Worm (Caenorhabditis elegans): ENCODE measurements around the gene subs-4.
A peak's percentile ranks its signal among the peaks of the same experiment; 100 is the strongest.

Gene subs-4

ce11 chrIII:11366467-11366866, 15.6 kb upstream of the subs-4 start, which contains the start of gene T28D6.3:
T28D6.3 (plus strand) TSS chrIII:11366767.
- TF ChIP-seq sox-4 (tag; optimal IDR thresholded peaks at IDR 0.05): no peak
- TF ChIP-seq C08G9.2 (tag; optimal IDR thresholded peaks at IDR 0.05): no peak
- no peak for TF ChIP-seq dve-1 (tag; optimal IDR thresholded peaks at IDR 0.05)
- no peak for TF ChIP-seq unc-55 (GFP tag; optimal IDR thresholded peaks at IDR 0.05)
- TF ChIP-seq ceh-9 (tag; optimal IDR thresholded peaks at IDR 0.05): no peak
- TF ChIP-seq hlh-30 (tag; optimal IDR thresholded peaks at IDR 0.05; ENCODE audit: insufficient read depth): no peak
- no peak for TF ChIP-seq hlh-13 (GFP tag; optimal IDR thresholded peaks at IDR 0.05)
- no peak for TF ChIP-seq F13H6.1 (tag; optimal IDR thresholded peaks at IDR 0.05)
- TF ChIP-seq gmeb-2 (tag; optimal IDR thresholded peaks at IDR 0.05): no peak
- TF ChIP-seq unc-3 (GFP tag; conservative IDR thresholded peaks at IDR 0.05): no peak
- no peak for TF ChIP-seq unc-3 (tag; optimal IDR thresholded peaks at IDR 0.05)
- no peak for TF ChIP-seq Y22D7AL.16 (tag; optimal IDR thresholded peaks at IDR 0.05)
- TF ChIP-seq ceh-48 (tag; optimal IDR thresholded peaks at IDR 0.05): no peak
- no peak for TF ChIP-seq elt-2 (tag; optimal IDR thresholded peaks at IDR 0.05)
- no peak for TF ChIP-seq lin-11 (tag; optimal IDR thresholded peaks at IDR 0.05)
- no peak for TF ChIP-seq fkh-10 (GFP tag; optimal IDR thresholded peaks at IDR 0.05)
- no peak for TF ChIP-seq dmd-4 (tag; optimal IDR thresholded peaks at IDR 0.05; ENCODE audit: borderline replicate concordance)
- TF ChIP-seq rnt-1 (tag; optimal IDR thresholded peaks at IDR 0.05): no peak
- no peak for TF ChIP-seq mec-3 (tag; optimal IDR thresholded peaks at IDR 0.05; ENCODE audit: borderline replicate concordance)
- TF ChIP-seq ahr-1 (tag; optimal IDR thresholded peaks at IDR 0.05): no peak

ce11 chrIII:11371236-11371635, 10.8 kb upstream of the subs-4 start:
- TF ChIP-seq K02D7.2 (tag; optimal IDR thresholded peaks at IDR 0.05) (peak; percentile 78), F13H6.1 (tag; optimal IDR thresholded peaks at IDR 0.05) (peak; percentile 59), K09A11.1 (tag; optimal IDR thresholded peaks at IDR 0.05; ENCODE audit: insufficient read depth) (peak; percentile 65), ceh-9 (tag; optimal IDR thresholded peaks at IDR 0.05) (peak; percentile 64), ceh-24 (tag; optimal IDR thresholded peaks at IDR 0.05) (peak; percentile 61), sdc-2 (tag; optimal IDR thresholded peaks at IDR 0.05) (peak; percentile 83), pax-1 (tag; optimal IDR thresholded peaks at IDR 0.05) (no peak), ttx-3 (tag; optimal IDR thresholded peaks at IDR 0.05) (peak; percentile 84), ceh-45 (GFP tag; IDR thresholded peaks at IDR 0.05) (peak; percentile 68; the same call in 1 of the 2 replicates), pat-9 (tag; optimal IDR thresholded peaks at IDR 0.05) (peak; percentile 91), pha-2 (tag; optimal IDR thresholded peaks at IDR 0.05) (peak; percentile 87), ceh-14 (tag; optimal IDR thresholded peaks at IDR 0.05) (peak; percentile 80), ceh-34 (tag; optimal IDR thresholded peaks at IDR 0.05) (peak; percentile 81), fkh-10 (GFP tag; optimal IDR thresholded peaks at IDR 0.05) (peak; percentile 83), T23F11.4 (GFP tag; optimal IDR thresholded peaks at IDR 0.05) (peak; percentile 64), Y22D7AL.16 (tag; optimal IDR thresholded peaks at IDR 0.05) (peak; percentile 91), madf-2 (tag; optimal IDR thresholded peaks at IDR 0.05) (peak; percentile 89), fax-1 (tag; optimal IDR thresholded peaks at IDR 0.05) (peak; percentile 77), elt-2 (tag; optimal IDR thresholded peaks at IDR 0.05) (peak; percentile 90), nfya-1 (tag; optimal IDR thresholded peaks at IDR 0.05) (peak; percentile 69), ceh-22 (tag; optimal IDR thresholded peaks at IDR 0.05) (peak; percentile 24), unc-55 (GFP tag; optimal IDR thresholded peaks at IDR 0.05) (no peak), rnt-1 (tag; optimal IDR thresholded peaks at IDR 0.05) (peak; percentile 69), gmeb-2 (tag; optimal IDR thresholded peaks at IDR 0.05) (peak; percentile 90), hlh-30 (tag; optimal IDR thresholded peaks at IDR 0.05; ENCODE audit: insufficient read depth) (peak; percentile 53), ceh-18 (tag; optimal IDR thresholded peaks at IDR 0.05) (peak; percentile 79), lim-6 (tag; optimal IDR thresholded peaks at IDR 0.05) (peak; percentile 56), ets-4 (tag; optimal IDR thresholded peaks at IDR 0.05) (peak; percentile 35), fkh-6 (tag; optimal IDR thresholded peaks at IDR 0.05) (peak; percentile 88), tbx-7 (tag; optimal IDR thresholded peaks at IDR 0.05) (peak; percentile 47), nhr-11 (tag; optimal IDR thresholded peaks at IDR 0.05) (no peak), C38D4.7 (GFP tag; optimal IDR thresholded peaks at IDR 0.05) (peak; percentile 88), che-1 (tag; optimal IDR thresholded peaks at IDR 0.05) (peak; percentile 89), ceh-2 (tag; optimal IDR thresholded peaks at IDR 0.05) (peak; percentile 71), syd-9 (tag; optimal IDR thresholded peaks at IDR 0.05) (peak; percentile 76), pqm-1 (tag; optimal IDR thresholded peaks at IDR 0.05) (peak; percentile 27), ceh-19 (GFP tag; optimal IDR thresholded peaks at IDR 0.05) (peak; percentile 88), hlh-15 (tag; optimal IDR thresholded peaks at IDR 0.05) (peak; percentile 78), unc-86 (tag; optimal IDR thresholded peaks at IDR 0.05) (peak; percentile 80), hlh-13 (GFP tag; optimal IDR thresholded peaks at IDR 0.05) (peak; percentile 84)
